Fruit fly (Drosophila melanogaster): ENCODE results near the gene CG15056.

The CG15056 gene

dm6 chrX:18367806-18368643 is 47.2 kb upstream of the CG15056 start (continued):
- TF ChIP-seq grau (tag; optimal IDR thresholded peaks at IDR 0.05) (peak; percentile 71), dpn (GFP tag; optimal IDR thresholded peaks at IDR 0.05) (peak; percentile 65 to 70), CG14860 (GFP tag; IDR thresholded peaks at IDR 0.05; ENCODE audit: partially characterized antibody) (no peak), yki (optimal IDR thresholded peaks at IDR 0.05) (no peak), kni (GFP tag; optimal IDR thresholded peaks at IDR 0.05) (peak; percentile 57), lbe (GFP tag; optimal IDR thresholded peaks at IDR 0.05) (peak; percentile 13), Max (GFP tag; optimal IDR thresholded peaks at IDR 0.05) (peak; percentile 19), CrebB (tag; optimal IDR thresholded peaks at IDR 0.05) (peak; percentile 90), CG4404 (GFP tag; IDR thresholded peaks at IDR 0.05) (peak; percentile 55), CG17829 (tag; optimal IDR thresholded peaks at IDR 0.05) (peak; percentile 39), Atf6 (GFP tag; IDR thresholded peaks at IDR 0.05) (peak; percentile 75), CG9797 (GFP tag; optimal IDR thresholded peaks at IDR 0.05) (no peak), Atf-2 (GFP tag; optimal IDR thresholded peaks at IDR 0.05) (peak; percentile 48), aop (GFP tag; IDR thresholded peaks at IDR 0.05) (0 out of 2 replicates have a peak, but pooled peaks have one; percentile 63), D19A (tag; optimal IDR thresholded peaks at IDR 0.05) (no peak), Myb (GFP tag; optimal IDR thresholded peaks at IDR 0.05) (peak; percentile 52), sug (tag; optimal IDR thresholded peaks at IDR 0.05) (peak; percentile 87), CG15601 (tag; optimal IDR thresholded peaks at IDR 0.05) (peak; percentile 32), Dip3 (GFP tag; optimal IDR thresholded peaks at IDR 0.05) (peak; percentile 73), CG2129 (GFP tag; IDR thresholded peaks at IDR 0.05; ENCODE audit: partially characterized antibody) (no peak), CG2120 (GFP tag; optimal IDR thresholded peaks at IDR 0.05) (peak; percentile 89), sisA (GFP tag; IDR thresholded peaks at IDR 0.05) (peak; percentile 75), ERR (GFP tag; optimal IDR thresholded peaks at IDR 0.05) (peak; percentile 65), CG32772 (GFP tag; IDR thresholded peaks at IDR 0.05) (peak; percentile 54), CG3995 (GFP tag; optimal IDR thresholded peaks at IDR 0.05) (peak; percentile 55), CG9817 (tag; optimal IDR thresholded peaks at IDR 0.05) (peak; percentile 67), peb (GFP tag; IDR thresholded peaks at IDR 0.05) (0 out of 2 replicates have a peak, but pooled peaks have one; percentile 16), CG1603 (tag; optimal IDR thresholded peaks at IDR 0.05) (peak; percentile 84), h (optimal IDR thresholded peaks at IDR 0.05) (no peak), pzg (GFP tag; optimal IDR thresholded peaks at IDR 0.05) (peak; percentile 12), Xrp1 (GFP tag; IDR thresholded peaks at IDR 0.05) (peak; percentile 74), otp (GFP tag; IDR thresholded peaks at IDR 0.05) (peak; percentile 77; the same call in 2 of the 3 replicates), trem (tag; optimal IDR thresholded peaks at IDR 0.05) (no peak), CG12219 (GFP tag; optimal IDR thresholded peaks at IDR 0.05) (peak; percentile 71), CG12299 (tag; optimal IDR thresholded peaks at IDR 0.05) (peak; percentile 41), CG10654 (GFP tag; optimal IDR thresholded peaks at IDR 0.05) (peak; percentile 28), tll (GFP tag; optimal IDR thresholded peaks at IDR 0.05) (no peak), CG7987 (GFP tag; optimal IDR thresholded peaks at IDR 0.05) (peak; percentile 67), CG9609 (GFP tag; optimal IDR thresholded peaks at IDR 0.05) (peak; percentile 55), tna (GFP tag; IDR thresholded peaks at IDR 0.05; ENCODE audit: partially characterized antibody) (no peak), fd102C (GFP tag; optimal IDR thresholded peaks at IDR 0.05) (no peak), CG15514 (GFP tag; optimal IDR thresholded peaks at IDR 0.05) (peak; percentile 69), cas (GFP tag; IDR thresholded peaks at IDR 0.05) (peak; percentile 74), CG42726 (GFP tag; IDR thresholded peaks at IDR 0.05; ENCODE audit: partially characterized antibody) (no peak), CG33557 (GFP tag; optimal IDR thresholded peaks at IDR 0.05) (no peak), zen2 (GFP tag; IDR thresholded peaks at IDR 0.05; ENCODE audit: partially characterized antibody) (no peak), gsb-n (tag; optimal IDR thresholded peaks at IDR 0.05) (peak; percentile 8), CG2712 (tag; optimal IDR thresholded peaks at IDR 0.05) (peak; percentile 52), CG2889 (GFP tag; IDR thresholded peaks at IDR 0.05) (peak; percentile 58; the same call in 2 of the 3 replicates)
